Worm (Caenorhabditis elegans): ENCODE measurements around the gene clp-1.

Gene clp-1

ce11 chrIII:7977224-7977623, 2.5 kb upstream of the clp-1 start:
- TF ChIP-seq dmd-4 (tag; optimal IDR thresholded peaks at IDR 0.05) (no peak), unc-62 (GFP tag; optimal IDR thresholded peaks at IDR 0.05) (no peak), nhr-21 (tag; optimal IDR thresholded peaks at IDR 0.05) (peak; percentile 45), ama-1 (optimal IDR thresholded peaks at IDR 0.05) (peak; percentile 24), lin-13 (GFP tag; optimal IDR thresholded peaks at IDR 0.05) (no peak), sem-4 (tag; optimal IDR thresholded peaks at IDR 0.05) (no peak), nhr-12 (tag; optimal IDR thresholded peaks at IDR 0.05) (no peak), elt-3 (tag; optimal IDR thresholded peaks at IDR 0.05) (no peak), elt-1 (tag; optimal IDR thresholded peaks at IDR 0.05) (no peak), unc-55 (GFP tag; optimal IDR thresholded peaks at IDR 0.05) (no peak), sma-9 (GFP tag; optimal IDR thresholded peaks at IDR 0.05) (peak; percentile 7), sma-9 (tag; optimal IDR thresholded peaks at IDR 0.05) (no peak), ceh-82 (tag; optimal IDR thresholded peaks at IDR 0.05) (no peak), sma-3 (GFP tag; optimal IDR thresholded peaks at IDR 0.05) (peak; percentile 11), aly-2 (tag; optimal IDR thresholded peaks at IDR 0.05) (no peak), F13H6.1 (tag; optimal IDR thresholded peaks at IDR 0.05) (peak; percentile 26)

ce11 chrIII:7977777-7978176, 2.0 kb upstream of the clp-1 start, which contains the start of gene C06G4.4:
Gene C06G4.4 (minus strand): TSS chrIII:7977812.
- no peak for TF ChIP-seq ztf-11 (tag; optimal IDR thresholded peaks at IDR 0.05)
- no peak for TF ChIP-seq nhr-237 (tag; optimal IDR thresholded peaks at IDR 0.05)
- no peak for TF ChIP-seq alr-1 (tag; optimal IDR thresholded peaks at IDR 0.05)
- no peak for TF ChIP-seq nhr-77 (tag; optimal IDR thresholded peaks at IDR 0.05)
- no peak for TF ChIP-seq fos-1 (tag; optimal IDR thresholded peaks at IDR 0.05)
- TF ChIP-seq sma-3 (GFP tag; optimal IDR thresholded peaks at IDR 0.05), result no peak
- TF ChIP-seq nhr-25 (tag; optimal IDR thresholded peaks at IDR 0.05), result no peak
- TF ChIP-seq ceh-82 (tag; optimal IDR thresholded peaks at IDR 0.05), result no peak
- TF ChIP-seq gmeb-1 (tag; optimal IDR thresholded peaks at IDR 0.05), result no peak
- TF ChIP-seq ztf-4 (tag; optimal IDR thresholded peaks at IDR 0.05), result no peak
- TF ChIP-seq mdl-1 (tag; optimal IDR thresholded peaks at IDR 0.05), result no peak
- TF ChIP-seq aly-2 (tag; optimal IDR thresholded peaks at IDR 0.05), result no peak
- TF ChIP-seq nhr-129 (tag; optimal IDR thresholded peaks at IDR 0.05), result no peak
- no peak for TF ChIP-seq dmd-4 (tag; optimal IDR thresholded peaks at IDR 0.05)
- TF ChIP-seq elt-3 (tag; optimal IDR thresholded peaks at IDR 0.05), result no peak
- TF ChIP-seq R02D3.7 (tag; optimal IDR thresholded peaks at IDR 0.05), result no peak
- TF ChIP-seq zag-1 (tag; optimal IDR thresholded peaks at IDR 0.05), result no peak
- TF ChIP-seq nhr-10 (tag; optimal IDR thresholded peaks at IDR 0.05), result no peak
- no peak for TF ChIP-seq ceh-16 (tag; optimal IDR thresholded peaks at IDR 0.05)

ce11 chrIII:7978289-7978688, 1.5 kb upstream of the clp-1 start:
- TF ChIP-seq nhr-25 (tag; optimal IDR thresholded peaks at IDR 0.05) (no peak), nhr-21 (tag; optimal IDR thresholded peaks at IDR 0.05) (peak; percentile 26)

DNA sequence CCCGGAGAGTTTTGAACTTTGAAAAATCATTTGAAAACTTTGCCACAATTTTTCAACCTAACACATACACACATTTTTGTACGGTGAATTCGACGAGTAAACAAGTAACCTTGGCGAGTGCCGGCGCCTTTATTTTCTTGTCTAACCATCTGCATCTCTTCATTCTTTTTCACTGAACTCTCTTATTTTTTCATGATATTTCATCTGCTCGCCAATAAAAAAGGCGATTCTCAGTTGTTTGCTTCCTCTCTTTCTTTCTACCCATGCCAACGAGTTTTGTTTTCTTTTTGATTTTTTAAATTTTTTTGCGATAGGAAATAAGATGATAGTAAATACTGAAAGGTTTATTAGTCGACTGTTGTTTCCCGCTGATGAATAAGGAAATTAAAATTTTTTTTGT, 1.0 kb upstream of the clp-1 start:
- TF ChIP-seq nhr-10 (tag; optimal IDR thresholded peaks at IDR 0.05) (no peak), ama-1 (optimal IDR thresholded peaks at IDR 0.05) (no peak), mab-5 (tag; optimal IDR thresholded peaks at IDR 0.05) (peak; percentile 14), blmp-1 (tag; optimal IDR thresholded peaks at IDR 0.05; ENCODE audit: insufficient read depth) (peak; percentile 9), mdl-1 (tag; optimal IDR thresholded peaks at IDR 0.05) (peak in 1 of 2 experiments; percentile 2), snpc-4 (tag; optimal IDR thresholded peaks at IDR 0.05) (no peak), nhr-129 (tag; optimal IDR thresholded peaks at IDR 0.05) (peak; percentile 54), nhr-6 (tag; optimal IDR thresholded peaks at IDR 0.05) (no peak), ztf-1 (GFP tag; conservative IDR thresholded peaks at IDR 0.05) (no peak), peb-1 (tag; optimal IDR thresholded peaks at IDR 0.05) (no peak), lin-11 (tag; optimal IDR thresholded peaks at IDR 0.05) (no peak), F13H6.1 (tag; optimal IDR thresholded peaks at IDR 0.05) (peak; percentile 70), lsy-2 (tag; optimal IDR thresholded peaks at IDR 0.05) (peak in 1 of 2 experiments; percentile 64), nhr-11 (tag; optimal IDR thresholded peaks at IDR 0.05) (no peak), lin-13 (GFP tag; optimal IDR thresholded peaks at IDR 0.05) (peak; percentile 33), skn-1 (tag; optimal IDR thresholded peaks at IDR 0.05) (no peak), gmeb-1 (tag; optimal IDR thresholded peaks at IDR 0.05) (peak; percentile 32), ZK546.5 (tag; optimal IDR thresholded peaks at IDR 0.05) (no peak), elt-3 (tag; optimal IDR thresholded peaks at IDR 0.05) (no peak), ztf-4 (tag; optimal IDR thresholded peaks at IDR 0.05) (peak; percentile 30), nhr-237 (tag; optimal IDR thresholded peaks at IDR 0.05) (no peak), sma-3 (GFP tag; optimal IDR thresholded peaks at IDR 0.05) (peak; percentile 84), sem-4 (tag; optimal IDR thresholded peaks at IDR 0.05) (no peak), unc-62 (GFP tag; optimal IDR thresholded peaks at IDR 0.05) (no peak), C34F6.9 (tag; optimal IDR thresholded peaks at IDR 0.05) (peak; percentile 65), lin-39 (tag; optimal IDR thresholded peaks at IDR 0.05) (no peak), crh-2 (tag; optimal IDR thresholded peaks at IDR 0.05) (peak; percentile 73), fos-1 (tag; optimal IDR thresholded peaks at IDR 0.05) (peak; percentile 20), nhr-25 (tag; optimal IDR thresholded peaks at IDR 0.05) (peak; percentile 66), alr-1 (tag; optimal IDR thresholded peaks at IDR 0.05) (no peak), dmd-4 (tag; optimal IDR thresholded peaks at IDR 0.05) (no peak), zag-1 (tag; optimal IDR thresholded peaks at IDR 0.05) (no peak), nhr-12 (tag; optimal IDR thresholded peaks at IDR 0.05) (no peak), sma-9 (GFP tag; optimal IDR thresholded peaks at IDR 0.05) (peak; percentile 42), sma-9 (tag; optimal IDR thresholded peaks at IDR 0.05) (no peak), elt-1 (tag; optimal IDR thresholded peaks at IDR 0.05) (no peak), unc-55 (GFP tag; optimal IDR thresholded peaks at IDR 0.05) (peak; percentile 43), ztf-11 (tag; optimal IDR thresholded peaks at IDR 0.05) (no peak), mbf-1 (tag; optimal IDR thresholded peaks at IDR 0.05) (no peak)
